Worm (Caenorhabditis elegans): Measurements from ENCODE around the gene M03F8.5.

DNA sequence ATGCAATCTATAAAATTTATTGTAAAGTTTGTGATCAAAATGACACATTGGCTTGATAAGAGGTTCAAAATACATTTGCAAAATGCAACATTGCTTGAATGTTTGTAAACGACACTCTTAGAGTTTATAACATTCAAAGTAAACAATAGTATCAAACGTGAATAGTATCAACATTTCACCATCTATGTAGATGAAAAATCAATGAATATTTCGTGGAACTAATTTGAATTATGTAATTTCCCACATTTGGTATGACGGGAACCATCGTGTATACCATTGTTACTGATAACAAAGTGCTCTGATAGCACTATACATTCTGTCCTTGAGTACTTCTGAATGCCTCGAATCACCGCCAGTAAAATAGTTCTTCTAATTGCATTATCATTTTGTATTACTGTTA, 6.0 kb downstream of the M03F8.5 start, which contains the start of gene galt-1:
- TF ChIP-seq unc-62 (GFP tag; optimal IDR thresholded peaks at IDR 0.05): no peak
- TF ChIP-seq atf-7 (tag; optimal IDR thresholded peaks at IDR 0.05): no peak
- TF ChIP-seq ama-1 (optimal IDR thresholded peaks at IDR 0.05): no peak
- TF ChIP-seq ama-1 (GFP tag; optimal IDR thresholded peaks at IDR 0.05): no peak
- TF ChIP-seq madf-3 (GFP tag; IDR thresholded peaks at IDR 0.05): no peak
- TF ChIP-seq F49E8.2 (tag; optimal IDR thresholded peaks at IDR 0.05; ENCODE audit: insufficient read depth): no peak
- TF ChIP-seq efl-1 (GFP tag; optimal IDR thresholded peaks at IDR 0.05): no peak

All from whole organism, young adult.